Worm (Caenorhabditis elegans): ENCODE measurements around the gene srz-23.
"Not testable (repeated sequence)": the region's sequence is repeated elsewhere in the genome, so short reads cannot be mapped to it uniquely, and the experiment has no call there.

srz-23 gene

ce11 chrIV:3453346-3453745 lies at the start of gene srz-23:
Gene srz-23, plus strand, starts transcription at chrIV:3453608.
- TF ChIP-seq hmbx-1 (tag; optimal IDR thresholded peaks at IDR 0.05) (no peak), ama-1 (optimal IDR thresholded peaks at IDR 0.05) (no peak), F13C5.2 (tag; optimal IDR thresholded peaks at IDR 0.05) (no peak), aly-1 (tag; optimal IDR thresholded peaks at IDR 0.05) (no peak), ceh-36 (tag; optimal IDR thresholded peaks at IDR 0.05) (no peak), sea-1 (GFP tag; conservative IDR thresholded peaks at IDR 0.05) (no peak), pes-1 (GFP tag; IDR thresholded peaks at IDR 0.05) (no peak), tbx-37 (GFP tag; conservative IDR thresholded peaks at IDR 0.05) (no peak), ceh-13 (GFP tag; optimal IDR thresholded peaks at IDR 0.05) (no peak), tra-4 (tag; optimal IDR thresholded peaks at IDR 0.05) (no peak), hnd-1 (tag; optimal IDR thresholded peaks at IDR 0.05) (no peak), tbx-11 (GFP tag; IDR thresholded peaks at IDR 0.05) (no peak), scrt-1 (GFP tag; IDR thresholded peaks at IDR 0.05) (no peak)

DNA sequence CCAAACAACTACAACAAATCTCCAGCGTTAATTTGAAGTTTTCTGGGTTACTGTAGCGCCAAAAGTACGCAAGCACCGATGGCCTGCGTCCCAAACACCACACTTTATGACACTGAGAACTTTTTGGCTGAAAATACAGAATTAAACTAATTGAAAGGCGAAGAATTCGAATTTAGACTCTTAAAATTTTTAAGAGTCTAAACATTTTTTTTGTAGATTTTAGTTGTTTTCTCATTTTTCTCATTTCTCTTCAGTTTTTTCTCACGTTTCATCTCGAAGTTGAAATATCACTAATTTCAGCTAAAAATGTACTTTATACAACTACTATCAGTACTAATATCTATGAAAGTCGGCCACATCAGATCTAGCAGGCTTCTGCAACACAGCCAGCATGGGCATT lies 38.0 kb upstream of the srz-23 start, which contains the start of gene lgc-9:
Gene lgc-9 (plus strand): TSS at position 301 of the 400 bp plus-strand sequence.
- TF ChIP-seq B0310.2 (tag; optimal IDR thresholded peaks at IDR 0.05) (no peak), flt-1 (GFP tag; IDR thresholded peaks at IDR 0.05) (no peak), hmg-4 (GFP tag; optimal IDR thresholded peaks at IDR 0.05) (no peak), ets-7 (tag; optimal IDR thresholded peaks at IDR 0.05) (no peak), tbx-11 (GFP tag; IDR thresholded peaks at IDR 0.05) (no peak), F13C5.2 (tag; optimal IDR thresholded peaks at IDR 0.05) (no peak), sea-1 (GFP tag; conservative IDR thresholded peaks at IDR 0.05) (no peak), hnd-1 (tag; optimal IDR thresholded peaks at IDR 0.05) (no peak), hmbx-1 (tag; optimal IDR thresholded peaks at IDR 0.05) (no peak), pes-1 (GFP tag; IDR thresholded peaks at IDR 0.05) (no peak), scrt-1 (GFP tag; IDR thresholded peaks at IDR 0.05) (no peak), ceh-36 (tag; optimal IDR thresholded peaks at IDR 0.05) (no peak), tra-4 (tag; optimal IDR thresholded peaks at IDR 0.05) (no peak), tbx-37 (GFP tag; conservative IDR thresholded peaks at IDR 0.05) (no peak), ama-1 (optimal IDR thresholded peaks at IDR 0.05) (no peak), ceh-13 (GFP tag; optimal IDR thresholded peaks at IDR 0.05) (no peak), aly-1 (tag; optimal IDR thresholded peaks at IDR 0.05) (no peak)

DNA sequence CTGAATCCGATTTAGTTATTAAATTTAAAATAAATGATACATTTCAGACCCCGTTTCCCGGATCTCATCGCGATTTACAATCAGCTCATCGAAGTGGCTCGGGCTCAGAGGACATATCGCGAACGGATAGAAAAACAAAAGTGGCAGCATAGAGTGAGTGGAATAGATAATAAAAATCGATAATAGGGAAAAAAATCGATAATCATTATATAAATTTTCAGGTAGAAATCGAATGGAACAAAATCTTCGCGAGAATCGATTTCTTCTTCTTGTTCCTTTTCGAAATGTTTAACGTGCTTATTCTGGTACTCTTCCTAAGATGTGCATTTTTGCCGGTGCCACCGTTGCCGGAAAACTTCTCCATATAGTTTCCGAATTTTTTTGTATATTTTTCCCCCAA lies 34.7 kb upstream of the srz-23 start:
- TF ChIP-seq hmbx-1 (tag; optimal IDR thresholded peaks at IDR 0.05) (no peak), F13C5.2 (tag; optimal IDR thresholded peaks at IDR 0.05) (no peak), ets-7 (tag; optimal IDR thresholded peaks at IDR 0.05) (no peak), ceh-36 (tag; optimal IDR thresholded peaks at IDR 0.05) (no peak), flt-1 (GFP tag; IDR thresholded peaks at IDR 0.05) (no peak), ama-1 (optimal IDR thresholded peaks at IDR 0.05) (no peak), hmg-4 (GFP tag; optimal IDR thresholded peaks at IDR 0.05) (no peak), ceh-13 (GFP tag; optimal IDR thresholded peaks at IDR 0.05) (no peak), tbx-11 (GFP tag; IDR thresholded peaks at IDR 0.05) (no peak), tra-4 (tag; optimal IDR thresholded peaks at IDR 0.05) (no peak), pes-1 (GFP tag; IDR thresholded peaks at IDR 0.05) (no peak), sea-1 (GFP tag; conservative IDR thresholded peaks at IDR 0.05) (no peak), tbx-37 (GFP tag; conservative IDR thresholded peaks at IDR 0.05) (no peak), B0310.2 (tag; optimal IDR thresholded peaks at IDR 0.05) (no peak)

- TF ChIP-seq aly-1 (tag; optimal IDR thresholded peaks at IDR 0.05) (no peak), ama-1 (optimal IDR thresholded peaks at IDR 0.05) (no peak), tbx-37 (GFP tag; conservative IDR thresholded peaks at IDR 0.05) (no peak), ets-7 (tag; optimal IDR thresholded peaks at IDR 0.05) (no peak), hmg-4 (GFP tag; optimal IDR thresholded peaks at IDR 0.05) (no peak), flt-1 (GFP tag; IDR thresholded peaks at IDR 0.05) (no peak), F13C5.2 (tag; optimal IDR thresholded peaks at IDR 0.05) (no peak), ceh-13 (GFP tag; optimal IDR thresholded peaks at IDR 0.05) (no peak), B0310.2 (tag; optimal IDR thresholded peaks at IDR 0.05) (no peak)
Measured at ce11 chrIV:3422516-3422915, 30.9 kb upstream of the srz-23 start, which contains the start of gene C04C3.6. Gene C04C3.6, minus strand, starts transcription at chrIV:3422616.

DNA sequence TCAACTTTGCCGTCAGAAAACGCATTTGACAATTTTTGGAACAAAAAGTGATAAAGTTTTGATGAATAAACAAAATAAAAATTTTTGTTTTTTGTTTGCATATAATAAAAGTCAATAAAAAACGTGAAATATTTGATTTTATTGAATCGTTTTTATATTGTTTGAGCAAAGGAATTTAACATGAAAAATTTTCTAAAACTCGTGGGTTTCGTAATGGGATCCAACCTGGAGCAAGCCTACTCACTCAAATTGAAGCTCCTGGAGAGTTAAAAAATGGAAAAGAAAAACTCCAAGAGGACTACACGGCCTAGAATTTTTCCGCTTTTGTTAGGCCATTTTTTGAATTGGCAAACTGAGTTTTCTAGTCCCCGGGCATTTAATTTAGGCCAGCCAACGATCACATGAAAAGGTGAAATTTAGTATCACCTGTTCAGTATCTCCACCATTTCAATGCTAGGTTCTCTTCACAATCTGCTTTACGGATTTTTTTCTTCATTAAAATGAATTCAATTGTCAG lies 24.9 kb upstream of the srz-23 start, which contains the start of the genes C04C3.9 and srz-60:
Gene C04C3.9 (minus strand): TSS at position 101 of the 517 bp plus-strand sequence.
Gene srz-60 (plus strand): TSS at position 467 of the 517 bp plus-strand sequence.
- TF ChIP-seq pes-1 (GFP tag; IDR thresholded peaks at IDR 0.05) (no peak), ceh-13 (GFP tag; optimal IDR thresholded peaks at IDR 0.05) (no peak), aly-1 (tag; optimal IDR thresholded peaks at IDR 0.05) (no peak), B0310.2 (tag; optimal IDR thresholded peaks at IDR 0.05) (no peak), tbx-11 (GFP tag; IDR thresholded peaks at IDR 0.05) (no peak), ets-7 (tag; optimal IDR thresholded peaks at IDR 0.05) (no peak)

DNA sequence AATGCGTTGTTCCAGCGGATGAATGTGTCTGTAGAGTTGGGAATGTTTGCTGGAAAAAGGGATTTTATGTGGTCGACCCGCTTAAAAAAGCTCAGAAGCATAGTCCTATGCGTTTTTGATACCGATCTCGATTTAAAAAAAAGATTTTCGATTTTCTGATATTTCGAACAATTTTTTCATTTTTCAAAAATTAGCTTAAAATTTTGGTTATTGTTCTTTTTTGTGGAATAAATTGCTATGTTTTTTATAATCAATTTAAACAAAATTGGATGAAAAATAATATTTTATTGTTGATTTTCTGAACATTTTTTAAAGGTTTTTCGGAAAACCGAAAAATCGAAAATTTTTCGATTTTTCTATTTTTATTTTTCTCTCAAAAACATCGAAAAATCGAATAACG lies 20.0 kb upstream of the srz-23 start, which contains the start of gene C04C3.7:
Gene C04C3.7 (minus strand): TSS at position 101 of the 400 bp plus-strand sequence.
- not testable (repeated sequence) for TF ChIP-seq F13C5.2 (tag; optimal IDR thresholded peaks at IDR 0.05); flt-1 (GFP tag; IDR thresholded peaks at IDR 0.05); tbx-11 (GFP tag; IDR thresholded peaks at IDR 0.05)

- no peak for TF ChIP-seq ama-1 (optimal IDR thresholded peaks at IDR 0.05)
- TF ChIP-seq ceh-36 (tag; optimal IDR thresholded peaks at IDR 0.05): no peak
- no peak for TF ChIP-seq ceh-13 (GFP tag; optimal IDR thresholded peaks at IDR 0.05)
- TF ChIP-seq B0310.2 (tag; optimal IDR thresholded peaks at IDR 0.05): no peak
- no peak for TF ChIP-seq flt-1 (GFP tag; IDR thresholded peaks at IDR 0.05)
- no peak for TF ChIP-seq tra-4 (tag; optimal IDR thresholded peaks at IDR 0.05)
- no peak for TF ChIP-seq hmg-4 (GFP tag; optimal IDR thresholded peaks at IDR 0.05)
- no peak for TF ChIP-seq aly-1 (tag; optimal IDR thresholded peaks at IDR 0.05)
- TF ChIP-seq hnd-1 (tag; optimal IDR thresholded peaks at IDR 0.05): no peak
- TF ChIP-seq hmbx-1 (tag; optimal IDR thresholded peaks at IDR 0.05): no peak
- TF ChIP-seq tbx-11 (GFP tag; IDR thresholded peaks at IDR 0.05): no peak
- no peak for TF ChIP-seq F13C5.2 (tag; optimal IDR thresholded peaks at IDR 0.05)
- TF ChIP-seq tbx-37 (GFP tag; conservative IDR thresholded peaks at IDR 0.05): no peak
- no peak for TF ChIP-seq pes-1 (GFP tag; IDR thresholded peaks at IDR 0.05)
- TF ChIP-seq sea-1 (GFP tag; conservative IDR thresholded peaks at IDR 0.05): no peak
- no peak for TF ChIP-seq scrt-1 (GFP tag; IDR thresholded peaks at IDR 0.05)
Measured at ce11 chrIV:3436021-3436420, 17.4 kb upstream of the srz-23 start, which contains the start of gene srz-32. Gene srz-32, plus strand, starts transcription at chrIV:3436321.

All from whole organism, early embryonic.